Worm (Caenorhabditis elegans): ENCODE measurements around the gene rpl-3.
"Not testable (repeated sequence)": the region's sequence is repeated elsewhere in the genome, so short reads cannot be mapped to it uniquely, and the experiment has no call there.

Gene rpl-3

DNA sequence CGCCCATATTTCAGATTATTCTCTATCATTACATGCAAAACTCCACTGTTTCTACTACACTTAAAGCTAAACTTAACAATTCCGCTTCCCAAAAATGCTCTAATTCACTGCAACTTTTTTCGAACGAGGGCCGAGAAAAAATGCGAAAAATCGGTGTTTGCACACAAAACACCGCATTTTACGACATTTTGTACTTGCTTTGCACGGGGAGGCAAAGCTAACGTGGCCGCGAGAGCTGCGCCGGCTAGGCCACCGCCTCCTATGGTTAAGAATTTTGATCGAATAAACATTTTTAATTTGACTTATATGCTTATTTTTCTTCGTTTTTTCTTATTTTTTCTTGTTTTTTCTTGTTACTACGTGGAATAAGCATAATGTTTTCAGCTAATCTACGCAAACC is 12.8 kb upstream of the rpl-3 start (continued):
- TF ChIP-seq nhr-47 (tag; optimal IDR thresholded peaks at IDR 0.05) (peak; percentile 74), lin-14 (GFP tag; optimal IDR thresholded peaks at IDR 0.05) (peak; percentile 52), swsn-7 (tag; optimal IDR thresholded peaks at IDR 0.05) (peak; percentile 31), mab-9 (GFP tag; IDR thresholded peaks at IDR 0.05) (peak; percentile 95), dsc-1 (tag; optimal IDR thresholded peaks at IDR 0.05) (peak; percentile 47), xbp-1 (tag; optimal IDR thresholded peaks at IDR 0.05) (peak; percentile 55), F16B12.6 (tag; optimal IDR thresholded peaks at IDR 0.05) (peak; percentile 76)

DNA sequence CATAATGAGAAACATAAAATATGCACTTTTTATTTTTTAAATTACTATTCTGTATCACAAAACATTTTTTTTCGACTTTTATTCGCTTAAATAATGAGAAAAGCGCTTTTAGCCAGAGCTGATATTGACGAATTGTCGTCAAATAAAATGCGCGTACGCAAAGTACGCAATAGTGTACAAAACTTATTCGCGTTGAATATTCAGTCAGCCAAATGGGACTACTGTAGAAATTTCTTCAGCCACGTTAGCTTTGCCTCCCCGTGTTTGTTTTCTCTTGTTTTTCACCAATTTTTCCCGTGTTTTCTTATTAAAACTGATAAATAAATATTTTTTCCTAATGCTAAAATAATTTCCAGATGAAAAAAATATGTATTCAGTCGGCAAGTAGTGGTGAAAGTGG is 10.6 kb upstream of the rpl-3 start:
- peak; percentile 99 for TF ChIP-seq nhr-19 (GFP tag; conservative IDR thresholded peaks at IDR 0.05)
- TF ChIP-seq nhr-47 (tag; optimal IDR thresholded peaks at IDR 0.05): peak; percentile 74
- TF ChIP-seq lsy-2 (tag; optimal IDR thresholded peaks at IDR 0.05): peak; percentile 79 to 93
- TF ChIP-seq nhr-85 (tag): peak; percentile 82
- peak; percentile 10 for TF ChIP-seq egl-13 (tag; optimal IDR thresholded peaks at IDR 0.05)
- peak; percentile 75 for TF ChIP-seq lir-3 (tag; optimal IDR thresholded peaks at IDR 0.05; ENCODE audit: poor library complexity)
- TF ChIP-seq rnt-1 (tag; optimal IDR thresholded peaks at IDR 0.05): peak; percentile 39
- peak; percentile 64 for TF ChIP-seq snu-23 (GFP tag; optimal IDR thresholded peaks at IDR 0.05)
- peak in 2 of 3 experiments; percentile 28 to 45 for TF ChIP-seq dpl-1 (GFP tag; optimal IDR thresholded peaks at IDR 0.05)
- TF ChIP-seq grh-1 (GFP tag; IDR thresholded peaks at IDR 0.05): peak; percentile 92
- peak; percentile 78; the same call in 1 of the 2 replicates for TF ChIP-seq unc-98 (GFP tag; IDR thresholded peaks at IDR 0.05)
- peak; percentile 71 for TF ChIP-seq pax-3 (tag; optimal IDR thresholded peaks at IDR 0.05)
- TF ChIP-seq F16B12.6 (tag; optimal IDR thresholded peaks at IDR 0.05): peak; percentile 56
- TF ChIP-seq tbx-2 (tag; optimal IDR thresholded peaks at IDR 0.05): peak; percentile 35
- peak in 1 of 2 experiments; percentile 23 for TF ChIP-seq ztf-11 (tag; optimal IDR thresholded peaks at IDR 0.05)
- peak; percentile 43 for TF ChIP-seq C04F5.9 (tag; optimal IDR thresholded peaks at IDR 0.05)
- peak; percentile 95 for TF ChIP-seq ceh-88 (GFP tag; IDR thresholded peaks at IDR 0.05)
- peak; percentile 95 for TF ChIP-seq isw-1 (GFP tag; IDR thresholded peaks at IDR 0.05)
- peak; percentile 58 for TF ChIP-seq lin-14 (GFP tag; optimal IDR thresholded peaks at IDR 0.05)
- peak; percentile 46 for TF ChIP-seq xbp-1 (tag; optimal IDR thresholded peaks at IDR 0.05)
- peak; percentile 2 to 58 for TF ChIP-seq efl-1 (optimal IDR thresholded peaks at IDR 0.05)
- not testable (repeated sequence) for TF ChIP-seq efl-1 (GFP tag; optimal IDR thresholded peaks at IDR 0.05 in 1 of 2)
- peak; percentile 59 for TF ChIP-seq dsc-1 (tag; optimal IDR thresholded peaks at IDR 0.05)
- TF ChIP-seq nhr-20 (tag; optimal IDR thresholded peaks at IDR 0.05): peak; percentile 52
- peak; percentile 79 for TF ChIP-seq nhr-71 (tag; optimal IDR thresholded peaks at IDR 0.05)
- peak; percentile 34 for TF ChIP-seq swsn-7 (tag; optimal IDR thresholded peaks at IDR 0.05)
- peak; percentile 40 for TF ChIP-seq fkh-8 (tag; optimal IDR thresholded peaks at IDR 0.05)
- peak; percentile 90 for TF ChIP-seq mab-9 (GFP tag; IDR thresholded peaks at IDR 0.05)
- TF ChIP-seq unc-86 (tag; optimal IDR thresholded peaks at IDR 0.05): peak; percentile 26
- TF ChIP-seq nhr-90 (tag; optimal IDR thresholded peaks at IDR 0.05; ENCODE audit: poor library complexity): peak; percentile 50

DNA sequence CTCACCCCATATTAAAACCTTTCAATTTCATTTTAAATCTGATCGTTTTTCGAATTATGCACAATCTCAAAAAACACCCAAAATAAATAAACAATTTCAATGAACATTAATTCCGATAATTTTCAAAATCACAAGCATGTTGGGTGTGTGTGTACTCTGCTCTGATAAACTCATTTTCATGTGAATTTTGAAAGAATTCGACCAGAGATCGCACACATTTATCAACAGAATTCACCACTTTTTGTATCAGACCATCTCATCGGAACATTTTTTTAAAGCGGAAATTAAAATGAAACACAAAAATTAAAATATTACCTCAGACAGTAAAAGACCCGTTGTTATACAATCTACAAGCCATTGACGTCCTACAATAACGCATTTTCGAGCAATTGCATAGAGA is 9.7 kb upstream of the rpl-3 start:
- TF ChIP-seq nhr-19 (GFP tag; conservative IDR thresholded peaks at IDR 0.05): peak; percentile 75
- TF ChIP-seq nhr-71 (tag; optimal IDR thresholded peaks at IDR 0.05): peak; percentile 6
- TF ChIP-seq efl-1 (optimal IDR thresholded peaks at IDR 0.05): not testable (repeated sequence)
- peak in 1 of 2 experiments; percentile 84 for TF ChIP-seq efl-1 (GFP tag; optimal IDR thresholded peaks at IDR 0.05 in 1 of 2)
- TF ChIP-seq elt-2 (tag; optimal IDR thresholded peaks at IDR 0.05): peak; percentile 61
- TF ChIP-seq lin-35 (GFP tag; optimal IDR thresholded peaks at IDR 0.05): peak in 1 of 2 experiments; percentile 52

DNA sequence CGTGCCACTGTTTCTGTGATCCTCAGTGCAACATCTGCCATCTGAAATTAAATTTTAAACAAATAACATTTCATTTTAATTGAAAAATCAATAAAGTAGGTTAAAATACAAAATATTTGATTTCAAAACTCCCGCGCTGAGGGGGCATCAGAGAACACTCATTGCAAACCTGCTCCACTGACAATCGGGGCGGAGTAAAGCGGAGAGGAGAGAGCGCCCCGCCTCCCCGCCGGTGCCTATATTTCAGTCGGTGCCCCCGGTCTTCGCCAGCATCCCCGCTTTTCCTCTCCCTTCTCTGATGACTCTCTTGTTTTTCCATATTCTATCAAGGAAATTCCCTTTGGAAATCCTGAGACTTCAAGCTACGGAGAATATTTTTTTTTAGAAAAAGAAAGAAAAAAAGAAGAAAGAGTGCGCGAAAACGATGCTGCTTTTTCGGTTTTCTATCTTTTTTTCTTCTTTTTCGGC is 4.7 kb upstream of the rpl-3 start, which contains the start of gene brc-1:
Gene brc-1 (minus strand): TSS at position 51 of the 468 bp plus-strand sequence.
- no peak for TF ChIP-seq efl-3 (GFP tag; optimal IDR thresholded peaks at IDR 0.05)
- no peak for TF ChIP-seq nhr-76 (tag; optimal IDR thresholded peaks at IDR 0.05)
- TF ChIP-seq ama-1 (optimal IDR thresholded peaks at IDR 0.05): peak; percentile 71
- TF ChIP-seq isw-1 (GFP tag; IDR thresholded peaks at IDR 0.05): peak; percentile 88
- peak; percentile 88 for TF ChIP-seq lin-15B (tag; optimal IDR thresholded peaks at IDR 0.05)
- TF ChIP-seq egl-27 (tag; optimal IDR thresholded peaks at IDR 0.05): no peak
- TF ChIP-seq nhr-90 (tag; optimal IDR thresholded peaks at IDR 0.05; ENCODE audit: poor library complexity): peak; percentile 70
- TF ChIP-seq lir-3 (tag; optimal IDR thresholded peaks at IDR 0.05; ENCODE audit: poor library complexity): peak; percentile 78
- peak; percentile 50 for TF ChIP-seq mef-2 (tag; optimal IDR thresholded peaks at IDR 0.05)
- no peak for TF ChIP-seq pag-3 (tag; optimal IDR thresholded peaks at IDR 0.05; ENCODE audit: borderline replicate concordance, insufficient read depth)
- TF ChIP-seq snu-23 (GFP tag; optimal IDR thresholded peaks at IDR 0.05): peak; percentile 90
- peak; percentile 81 for TF ChIP-seq xbp-1 (tag; optimal IDR thresholded peaks at IDR 0.05)
- TF ChIP-seq ceh-90 (tag; optimal IDR thresholded peaks at IDR 0.05): no peak
- no peak for TF ChIP-seq ceh-63 (GFP tag; optimal IDR thresholded peaks at IDR 0.05)
- TF ChIP-seq zag-1 (tag; optimal IDR thresholded peaks at IDR 0.05): no peak
- peak in 1 of 2 experiments; percentile 60 for TF ChIP-seq mdl-1 (tag; optimal IDR thresholded peaks at IDR 0.05)
- TF ChIP-seq swsn-7 (tag; optimal IDR thresholded peaks at IDR 0.05): peak; percentile 82
- peak; percentile 51 for TF ChIP-seq grh-1 (GFP tag; IDR thresholded peaks at IDR 0.05)
- peak; percentile 96 for TF ChIP-seq fkh-8 (tag; optimal IDR thresholded peaks at IDR 0.05)
- peak; percentile 54 for TF ChIP-seq sup-37 (GFP tag; optimal IDR thresholded peaks at IDR 0.05)

Data from whole organism, L1 larva.